Fruit fly (Drosophila melanogaster): ENCODE results near the gene spir.
A peak's percentile ranks its signal among the peaks of the same experiment; 100 is the strongest.

Gene spir

dm6 chr2L:20264568-20265547 lies 46.2 kb upstream of the spir start (continued):
- TF ChIP-seq en (GFP tag; optimal IDR thresholded peaks at IDR 0.05) (no peak), cwo (GFP tag; optimal IDR thresholded peaks at IDR 0.05) (peak; percentile 77), CG15601 (tag; optimal IDR thresholded peaks at IDR 0.05) (no peak), kah (GFP tag; optimal IDR thresholded peaks at IDR 0.05) (no peak), slbo (GFP tag; IDR thresholded peaks at IDR 0.05) (peak; percentile 11; the same call in 1 of the 2 replicates), stwl (tag; optimal IDR thresholded peaks at IDR 0.05) (no peak), zfh1 (GFP tag; IDR thresholded peaks at IDR 0.05) (no peak), Bdp1 (GFP tag; optimal IDR thresholded peaks at IDR 0.05) (no peak), CG15479 (GFP tag; optimal IDR thresholded peaks at IDR 0.05) (no peak), vvl (GFP tag; IDR thresholded peaks at IDR 0.05) (no peak), CG8290 (GFP tag; optimal IDR thresholded peaks at IDR 0.05) (no peak), CG8290 (tag; optimal IDR thresholded peaks at IDR 0.05) (no peak), tap (tag; optimal IDR thresholded peaks at IDR 0.05) (no peak), Six4 (GFP tag; optimal IDR thresholded peaks at IDR 0.05) (no peak), bbx (GFP tag; IDR thresholded peaks at IDR 0.05; ENCODE audit: partially characterized antibody) (no peak), CG18011 (GFP tag; optimal IDR thresholded peaks at IDR 0.05) (no peak), jumu (GFP tag; optimal IDR thresholded peaks at IDR 0.05) (no peak), rib (GFP tag; IDR thresholded peaks at IDR 0.05) (no peak), Gsc (GFP tag; IDR thresholded peaks at IDR 0.05) (no peak), Fer2 (tag; optimal IDR thresholded peaks at IDR 0.05) (no peak), CG1792 (GFP tag; optimal IDR thresholded peaks at IDR 0.05) (no peak), Myb (GFP tag; optimal IDR thresholded peaks at IDR 0.05) (peak; percentile 2), CG1603 (tag; optimal IDR thresholded peaks at IDR 0.05) (no peak), Doc2 (GFP tag; IDR thresholded peaks at IDR 0.05) (no peak), sug (tag; optimal IDR thresholded peaks at IDR 0.05) (peak; percentile 90), croc (GFP tag; conservative IDR thresholded peaks at IDR 0.05) (no peak), Med (GFP tag) (peak; percentile 65), CG12942 (GFP tag; optimal IDR thresholded peaks at IDR 0.05) (no peak), hkb (optimal IDR thresholded peaks at IDR 0.05) (no peak), hkb (GFP tag; IDR thresholded peaks at IDR 0.05) (no peak), ttk (GFP tag; IDR thresholded peaks at IDR 0.05) (peak; percentile 29; the same call in 1 of the 2 replicates), mirr (GFP tag; optimal IDR thresholded peaks at IDR 0.05) (peak; percentile 83), CG1602 (GFP tag; optimal IDR thresholded peaks at IDR 0.05) (no peak), CG8944 (GFP tag; optimal IDR thresholded peaks at IDR 0.05) (no peak), CG30403 (GFP tag; optimal IDR thresholded peaks at IDR 0.05) (peak; percentile 10), CG9609 (GFP tag; optimal IDR thresholded peaks at IDR 0.05) (no peak), onecut (GFP tag; IDR thresholded peaks at IDR 0.05) (no peak), CG17359 (tag; optimal IDR thresholded peaks at IDR 0.05) (no peak), CG11504 (tag; optimal IDR thresholded peaks at IDR 0.05) (peak; percentile 8), lbe (GFP tag; optimal IDR thresholded peaks at IDR 0.05) (no peak), caup (GFP tag; optimal IDR thresholded peaks at IDR 0.05; ENCODE audit: severe bottlenecking) (no peak), nom (GFP tag; optimal IDR thresholded peaks at IDR 0.05) (no peak), Hey (tag; optimal IDR thresholded peaks at IDR 0.05) (peak; percentile 42), trem (tag; optimal IDR thresholded peaks at IDR 0.05) (no peak), CG4820 (GFP tag; optimal IDR thresholded peaks at IDR 0.05) (no peak), row (GFP tag; IDR thresholded peaks at IDR 0.05) (peak; percentile 59), CG34376 (GFP tag; optimal IDR thresholded peaks at IDR 0.05) (peak; percentile 89), sima (GFP tag; optimal IDR thresholded peaks at IDR 0.05) (no peak), CG13296 (GFP tag; optimal IDR thresholded peaks at IDR 0.05) (no peak), CHES-1-like (GFP tag; optimal IDR thresholded peaks at IDR 0.05) (no peak)

Measured in whole organism, embryonic.